Fruit fly (Drosophila melanogaster) whole organism, embryonic: ENCODE data around the gene bys.

Experiments
- ATbp ChIP-seq: fragments of 200-800 bp; sonication (Bioruptor generic); optimal IDR thresholded peaks from 2 replicates; lab custom pipeline; 2017; ENCODE audit warnings: missing biosample characterization, mild to moderate bottlenecking, missing genetic modification characterization, missing genetic modification reagents
- Abd-B ChIP-seq: fragments of 200-800 bp; sonication (Bioruptor generic); optimal IDR thresholded peaks from 2 replicates; lab custom pipeline; 2018; ENCODE audit warnings: missing biosample characterization, mild to moderate bottlenecking, missing genetic modification characterization, moderate library complexity
- Antp ChIP-seq: fragments of 200-800 bp; sonication (Bioruptor generic); optimal IDR thresholded peaks from 3 replicates; lab custom pipeline; 2016; ENCODE audit warnings: missing biosample characterization, missing genetic modification characterization
- CG12071 ChIP-seq: fragments of 200-800 bp; sonication (Bioruptor generic); optimal IDR thresholded peaks from 3 replicates; lab custom pipeline; 2018; ENCODE audit warnings: missing biosample characterization, mild to moderate bottlenecking, missing genetic modification characterization
- CG13894 ChIP-seq: fragments of 200-800 bp; sonication (Bioruptor generic); optimal IDR thresholded peaks from 3 replicates; lab custom pipeline; 2018; ENCODE audit warnings: missing biosample characterization, mild to moderate bottlenecking, missing genetic modification characterization, moderate library complexity
- CG15073 ChIP-seq: fragments of 200-800 bp; sonication (Bioruptor generic); optimal IDR thresholded peaks from 2 replicates; lab custom pipeline; 2016; ENCODE audit warnings: missing biosample characterization, missing genetic modification characterization
- CG17385 ChIP-seq: fragments of 200-800 bp; sonication (Bioruptor generic); optimal IDR thresholded peaks from 3 replicates; lab custom pipeline; 2018; ENCODE audit warnings: missing biosample characterization, mild to moderate bottlenecking, missing genetic modification characterization
- CG2129 ChIP-seq: fragments of 200-800 bp; sonication (Bioruptor generic); IDR thresholded peaks from 2 replicates; pipeline ENCODE4 v1.3.6; 2022; ENCODE audit warnings: missing biosample characterization, missing genetic modification characterization; ENCODE audit not compliant: partially characterized antibody
- CG30431 ChIP-seq: fragments of 200-800 bp; sonication (Bioruptor generic); optimal IDR thresholded peaks from 2 replicates; lab custom pipeline; 2017; ENCODE audit warnings: missing biosample characterization, missing genetic modification characterization
- CG3838 ChIP-seq: fragments of 200-800 bp; sonication (Bioruptor generic); optimal IDR thresholded peaks from 3 replicates; lab custom pipeline; 2016; ENCODE audit warnings: missing biosample characterization, missing genetic modification characterization
- CG3847 ChIP-seq: fragments of 200-800 bp; sonication (Bioruptor generic); IDR thresholded peaks from 2 replicates; pipeline ENCODE4 v1.3.6; 2022; ENCODE audit warnings: missing biosample characterization, missing genetic modification characterization
- CG4617 ChIP-seq: fragments of 200-800 bp; sonication (Bioruptor generic); optimal IDR thresholded peaks from 3 replicates; lab custom pipeline; 2016; ENCODE audit warnings: missing biosample characterization, missing genetic modification characterization, borderline replicate concordance
- CG6654 ChIP-seq: fragments of 200-800 bp; sonication (Bioruptor generic); optimal IDR thresholded peaks from 2 replicates; lab custom pipeline; 2017; ENCODE audit warnings: missing biosample characterization, mild to moderate bottlenecking, missing genetic modification characterization
- CG6689 ChIP-seq: fragments of 200-800 bp; sonication (Bioruptor generic); IDR thresholded peaks from 2 replicates; pipeline ENCODE4 v1.3.6; 2022; ENCODE audit warnings: missing biosample characterization, missing genetic modification characterization
- CG6854 ChIP-seq: fragments of 200-800 bp; sonication (Bioruptor generic); optimal IDR thresholded peaks from 3 replicates; lab custom pipeline; 2017; ENCODE audit warnings: missing biosample characterization, mild to moderate bottlenecking, missing genetic modification characterization
- CG9817 ChIP-seq: fragments of 200-800 bp; sonication (Bioruptor generic); optimal IDR thresholded peaks from 2 replicates; lab custom pipeline; 2018; ENCODE audit warnings: missing biosample characterization, mild to moderate bottlenecking, missing genetic modification characterization, moderate library complexity
- CTCF ChIP-seq: fragments of 200-800 bp; sonication (Bioruptor generic); optimal IDR thresholded peaks from 2 replicates; lab custom pipeline; 2017; ENCODE audit warnings: missing biosample characterization, mild to moderate bottlenecking, missing genetic modification characterization, moderate library complexity
- Camta ChIP-seq: fragments of 200-800 bp; sonication (Bioruptor generic); optimal IDR thresholded peaks from 2 replicates; lab custom pipeline; 2016; ENCODE audit warnings: missing biosample characterization, missing genetic modification characterization
- D19A ChIP-seq: fragments of 200-800 bp; optimal IDR thresholded peaks from 3 replicates; lab custom pipeline; 2019; ENCODE audit warnings: missing biosample characterization, mild to moderate bottlenecking, missing genetic modification characterization, moderate library complexity
- Fer1 ChIP-seq: fragments of 200-800 bp; sonication (Bioruptor generic); optimal IDR thresholded peaks from 2 replicates; lab custom pipeline; 2017; ENCODE audit warnings: missing biosample characterization, mild to moderate bottlenecking, missing genetic modification characterization
- Fer2 ChIP-seq: fragments of 200-800 bp; sonication (Bioruptor generic); optimal IDR thresholded peaks from 2 replicates; lab custom pipeline; 2018; ENCODE audit warnings: missing biosample characterization, mild to moderate bottlenecking, missing genetic modification characterization, moderate library complexity
- Fer3 ChIP-seq: fragments of 200-800 bp; sonication (Bioruptor generic); optimal IDR thresholded peaks from 2 replicates; lab custom pipeline; 2018; ENCODE audit warnings: missing biosample characterization, mild to moderate bottlenecking, missing genetic modification characterization, moderate library complexity
- Hr3 ChIP-seq: fragments of 200-800 bp; sonication (Bioruptor generic); optimal IDR thresholded peaks from 3 replicates; lab custom pipeline; 2016; ENCODE audit warnings: missing biosample characterization, missing genetic modification characterization
- Lpt ChIP-seq: fragments of >200 bp; optimal IDR thresholded peaks from 2 replicates; lab custom pipeline; 2018; ENCODE audit warnings: missing biosample characterization, missing genetic modification characterization
- Mad ChIP-seq: fragments of 200-800 bp; sonication (Bioruptor generic); optimal IDR thresholded peaks from 2 replicates; lab custom pipeline; 2016; ENCODE audit warnings: missing biosample characterization, missing genetic modification characterization
- Mrtf ChIP-seq: fragments of 200-800 bp; sonication (Bioruptor generic); IDR thresholded peaks from 3 replicates; pipeline ENCODE4 v1.3.6; 2022; ENCODE audit warnings: missing biosample characterization, missing genetic modification characterization
- Myb ChIP-seq: fragments of 200-800 bp; sonication (Bioruptor generic); optimal IDR thresholded peaks from 2 replicates; lab custom pipeline; 2016; ENCODE audit warnings: missing biosample characterization, missing genetic modification characterization
- NFAT ChIP-seq: fragments of 200-800 bp; sonication (Bioruptor generic); IDR thresholded peaks from 2 replicates; pipeline ENCODE4 v1.3.6; 2022; ENCODE audit warnings: missing biosample characterization, missing genetic modification characterization
- Nf-YA ChIP-seq: fragments of 200-800 bp; sonication (Bioruptor generic); IDR thresholded peaks from 2 replicates; pipeline ENCODE4 v1.3.6; 2022; ENCODE audit warnings: missing biosample characterization, missing genetic modification characterization
- Oaz ChIP-seq: fragments of 200-800 bp; sonication (Bioruptor generic); IDR thresholded peaks from 2 replicates; pipeline ENCODE4 v1.3.6; 2022; ENCODE audit warnings: missing biosample characterization, missing genetic modification characterization
- Rx ChIP-seq: fragments of 200-800 bp; sonication (Bioruptor generic); IDR thresholded peaks from 2 replicates; pipeline ENCODE4 v1.3.6; 2022; ENCODE audit warnings: missing biosample characterization, missing genetic modification characterization
- Side ChIP-seq: fragments of 200-800 bp; sonication (Bioruptor generic); optimal IDR thresholded peaks from 2 replicates; lab custom pipeline; 2016; ENCODE audit warnings: missing biosample characterization, missing genetic modification characterization
- Six4 ChIP-seq: fragments of 200-800 bp; sonication (Bioruptor generic); optimal IDR thresholded peaks from 2 replicates; lab custom pipeline; 2016; ENCODE audit warnings: missing biosample characterization, missing genetic modification characterization
- Stat92E ChIP-seq, 3 experiments: fragments of >200 bp in 2 of 3; fragments of 200-800 bp in 1 of 3; sonication (Bioruptor generic) in 1 of 3; optimal IDR thresholded peaks; 2 replicates each; lab custom pipeline; 2017 to 2019; ENCODE audit warnings: missing biosample characterization in 3 of 3, missing genetic modification characterization in 3 of 3, mild to moderate bottlenecking in 1 of 3, moderate library complexity in 1 of 3
- al ChIP-seq: fragments of 200-800 bp; sonication (Bioruptor generic); IDR thresholded peaks from 2 replicates; pipeline ENCODE4 v1.3.6; 2022; ENCODE audit warnings: missing biosample characterization, missing genetic modification characterization
- bcd ChIP-seq: fragments of 200-800 bp; sonication (Bioruptor generic); optimal IDR thresholded peaks from 2 replicates; lab custom pipeline; 2017; ENCODE audit warnings: missing biosample characterization, mild to moderate bottlenecking, missing genetic modification characterization
- croc ChIP-seq: fragments of 200-800 bp; sonication (Bioruptor generic); conservative IDR thresholded peaks from 3 replicates; pipeline ENCODE4 v1.3.6; 2022; ENCODE audit warnings: missing biosample characterization, missing genetic modification characterization
- fd96Cb ChIP-seq: fragments of 200-800 bp; sonication (Bioruptor generic); optimal IDR thresholded peaks from 2 replicates; lab custom pipeline; 2018; ENCODE audit warnings: missing biosample characterization, mild to moderate bottlenecking, missing genetic modification characterization, moderate library complexity
- gfzf ChIP-seq: fragments of 200-800 bp; sonication (Bioruptor generic); optimal IDR thresholded peaks from 2 replicates; lab custom pipeline; 2016; ENCODE audit warnings: missing biosample characterization, mild to moderate bottlenecking, missing genetic modification characterization, moderate library complexity
- klu ChIP-seq: fragments of 200-800 bp; sonication (Bioruptor generic); IDR thresholded peaks from 2 replicates; pipeline ENCODE4 v1.3.6; 2022; ENCODE audit warnings: missing biosample characterization, missing genetic modification characterization
- nau ChIP-seq: fragments of 200-800 bp; sonication (Bioruptor generic); optimal IDR thresholded peaks from 3 replicates; lab custom pipeline; 2017; ENCODE audit warnings: missing biosample characterization, mild to moderate bottlenecking, missing genetic modification characterization, missing genetic modification reagents
- oc ChIP-seq: fragments of 200-800 bp; sonication (Bioruptor generic); optimal IDR thresholded peaks from 2 replicates; lab custom pipeline; 2018; ENCODE audit warnings: missing biosample characterization, mild to moderate bottlenecking, missing genetic modification characterization, moderate library complexity
- pb ChIP-seq: fragments of 200-800 bp; sonication (Bioruptor generic); optimal IDR thresholded peaks from 3 replicates; lab custom pipeline; 2016; ENCODE audit warnings: missing biosample characterization, missing genetic modification characterization
- pum ChIP-seq: fragments of 200-800 bp; sonication (Bioruptor generic); optimal IDR thresholded peaks from 2 replicates; lab custom pipeline; 2016; ENCODE audit warnings: missing biosample characterization, missing genetic modification characterization
- sens-2 ChIP-seq: fragments of 200-800 bp; sonication (Bioruptor generic); IDR thresholded peaks from 2 replicates; pipeline ENCODE4 v1.3.6; 2022; ENCODE audit warnings: missing biosample characterization, missing genetic modification characterization
- slbo ChIP-seq: fragments of 200-800 bp; sonication (Bioruptor generic); IDR thresholded peaks from 2 replicates; pipeline ENCODE4 v1.3.6; 2022; ENCODE audit warnings: missing biosample characterization, missing genetic modification characterization
- sug ChIP-seq: fragments of 200-800 bp; optimal IDR thresholded peaks from 2 replicates; lab custom pipeline; 2019; ENCODE audit warnings: missing biosample characterization, mild to moderate bottlenecking, missing genetic modification characterization, moderate library complexity
- tll ChIP-seq, 2 experiments: fragments of 200-800 bp in 1 of 2; fragments of >200 bp in 1 of 2; sonication (Bioruptor generic) in 1 of 2; optimal IDR thresholded peaks; 2 replicates each; lab custom pipeline; 2017 to 2019; ENCODE audit warnings: missing biosample characterization in 2 of 2, missing genetic modification characterization in 2 of 2, mild to moderate bottlenecking in 1 of 2, moderate library complexity in 1 of 2

Gene bys

dm6 chrX:7937588-7938481, 36.2 kb downstream of the bys start (continued):
- peak; percentile 78 for TF ChIP-seq Abd-B (GFP tag; lab: Kevin White, UChicago)
- TF ChIP-seq nau (GFP tag; lab: Kevin White, UChicago) = peak; percentile 77
- peak; percentile 82 for TF ChIP-seq D19A
- TF ChIP-seq CG9817 = peak; percentile 53
- peak; percentile 61; the same call in 1 of the 2 replicates for TF ChIP-seq klu (GFP tag; lab: Robert Waterston, UW)
- TF ChIP-seq gfzf = no peak
- TF ChIP-seq CG12071 (GFP tag; lab: Kevin White, UChicago) = peak; percentile 59
- peak; percentile 80 for TF ChIP-seq Hr3 (GFP tag; lab: Kevin White, UChicago)
- no peak for TF ChIP-seq al (GFP tag; lab: Robert Waterston, UW)
- peak; percentile 64 for TF ChIP-seq Fer1 (GFP tag; lab: Kevin White, UChicago)
- peak; percentile 2 for TF ChIP-seq CG15073 (GFP tag; lab: Kevin White, UChicago)
- peak; percentile 63 to 74 for TF ChIP-seq tll (GFP tag; optimal IDR thresholded peaks at IDR 0.05; lab: Kevin White, UChicago)
- peak; percentile 42 for TF ChIP-seq sug (tag; lab: Kevin White, UChicago)
- TF ChIP-seq bcd (GFP tag; lab: Kevin White, UChicago) = peak; percentile 87
- TF ChIP-seq Antp (GFP tag; lab: Kevin White, UChicago) = peak; percentile 79
- peak; percentile 86 for TF ChIP-seq fd96Cb (tag; lab: Kevin White, UChicago)
- peak; percentile 88 for TF ChIP-seq ATbp (GFP tag; lab: Kevin White, UChicago)
- TF ChIP-seq Nf-YA (GFP tag; lab: Robert Waterston, UW) = peak; percentile 20; the same call in 1 of the 2 replicates
- TF ChIP-seq oc (tag; lab: Kevin White, UChicago) = peak; percentile 77
- TF ChIP-seq Fer2 (tag; lab: Kevin White, UChicago) = peak; percentile 28
- peak; percentile 26 for TF ChIP-seq CTCF (GFP tag; lab: Kevin White, UChicago)
- TF ChIP-seq Mad = peak; percentile 46
- TF ChIP-seq Mrtf = 0 out of 3 replicates have a peak, but pooled peaks have one; percentile 9
- TF ChIP-seq Fer3 (tag; lab: Kevin White, UChicago) = peak; percentile 36
- TF ChIP-seq CG4617 (GFP tag; lab: Kevin White, UChicago) = peak; percentile 45
- TF ChIP-seq CG2129 (GFP tag; lab: Robert Waterston, UW) = no peak
- peak; percentile 86 for TF ChIP-seq CG30431
- TF ChIP-seq slbo (GFP tag; lab: Robert Waterston, UW) = no peak
- 0 out of 2 replicates have a peak, but pooled peaks have one; percentile 27 for TF ChIP-seq Oaz (GFP tag; lab: Robert Waterston, UW)
- peak; percentile 89 for TF ChIP-seq Camta (GFP tag; lab: Kevin White, UChicago)
- peak; percentile 82 for TF ChIP-seq Side
- no peak for TF ChIP-seq Lpt (GFP tag; lab: Kevin White, UChicago)
- peak; percentile 83 for TF ChIP-seq CG6689
- peak; percentile 77 for TF ChIP-seq Six4 (GFP tag; lab: Kevin White, UChicago)
- peak in 1 of 3 experiments; percentile 4 for TF ChIP-seq Stat92E (GFP tag; optimal IDR thresholded peaks at IDR 0.05; lab: Kevin White, UChicago)
- peak; percentile 65; the same call in 1 of the 2 replicates for TF ChIP-seq Rx (GFP tag; lab: Robert Waterston, UW)
- TF ChIP-seq CG6654 (GFP tag; lab: Kevin White, UChicago) = peak; percentile 67
- peak; percentile 38; the same call in 1 of the 2 replicates for TF ChIP-seq CG3847 (GFP tag; lab: Robert Waterston, UW)
- peak; percentile 86 for TF ChIP-seq croc (GFP tag; lab: Robert Waterston, UW)
- peak; percentile 56 for TF ChIP-seq sens-2 (GFP tag; lab: Robert Waterston, UW)
- TF ChIP-seq Myb (GFP tag; lab: Kevin White, UChicago) = peak; percentile 72
- 0 out of 2 replicates have a peak, but pooled peaks have one; percentile 19 for TF ChIP-seq NFAT (GFP tag; lab: Robert Waterston, UW)
- TF ChIP-seq pb (GFP tag; lab: Kevin White, UChicago) = peak; percentile 86
- peak; percentile 73 for TF ChIP-seq CG17385 (GFP tag; lab: Kevin White, UChicago)
- peak; percentile 50 for TF ChIP-seq CG6854
- TF ChIP-seq pum = peak; percentile 86
- TF ChIP-seq CG13894 = no peak
- peak; percentile 34 for TF ChIP-seq CG3838 (GFP tag; lab: Kevin White, UChicago)
